Worm (Caenorhabditis elegans): ENCODE measurements around the gene srh-174.
A peak's percentile ranks its signal among the peaks of the same experiment; 100 is the strongest.

The srh-174 gene

DNA sequence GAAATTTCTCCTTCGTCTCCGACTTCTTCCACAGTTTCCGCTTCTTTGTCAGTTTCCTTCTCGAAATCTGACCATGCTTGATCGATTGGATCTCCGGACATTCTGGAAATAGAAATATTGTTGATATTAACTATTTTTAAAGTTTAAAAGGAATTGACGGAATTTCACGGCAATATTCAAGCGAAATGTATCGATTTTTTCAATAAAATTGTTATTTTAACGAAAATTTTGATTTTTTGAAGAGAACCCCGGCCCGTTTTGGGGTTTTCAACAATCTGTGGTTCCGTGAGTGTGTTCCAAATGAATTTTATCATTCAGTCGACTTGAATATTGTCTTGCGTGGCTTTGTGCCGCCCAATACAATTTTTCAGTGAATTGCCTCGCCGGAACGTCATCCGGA is 21.4 kb upstream of the srh-174 start, which contains the start of gene F40D4.13:
F40D4.13 (minus strand) TSS at position 101 of the 400 bp plus-strand sequence.
- no peak for TF ChIP-seq Y22D7AL.16 (tag; optimal IDR thresholded peaks at IDR 0.05)
- TF ChIP-seq hlh-8 (tag; optimal IDR thresholded peaks at IDR 0.05) = no peak
- no peak for TF ChIP-seq C08G9.2 (tag; optimal IDR thresholded peaks at IDR 0.05)
- TF ChIP-seq ceh-9 (tag; optimal IDR thresholded peaks at IDR 0.05) = no peak
- TF ChIP-seq ceh-24 (tag; optimal IDR thresholded peaks at IDR 0.05) = no peak
- no peak for TF ChIP-seq ceh-22 (tag; optimal IDR thresholded peaks at IDR 0.05)
- no peak for TF ChIP-seq ceh-2 (tag; optimal IDR thresholded peaks at IDR 0.05)
- TF ChIP-seq F13H6.1 (tag; optimal IDR thresholded peaks at IDR 0.05) = no peak
- TF ChIP-seq madf-2 (tag; optimal IDR thresholded peaks at IDR 0.05) = no peak
- no peak for TF ChIP-seq ztf-16 (tag; optimal IDR thresholded peaks at IDR 0.05)
- no peak for TF ChIP-seq ttx-3 (tag; optimal IDR thresholded peaks at IDR 0.05)
- no peak for TF ChIP-seq ceh-6 (GFP tag; optimal IDR thresholded peaks at IDR 0.05)
- no peak for TF ChIP-seq odd-2 (tag; optimal IDR thresholded peaks at IDR 0.05)
- no peak for TF ChIP-seq ref-2 (tag; optimal IDR thresholded peaks at IDR 0.05)

DNA sequence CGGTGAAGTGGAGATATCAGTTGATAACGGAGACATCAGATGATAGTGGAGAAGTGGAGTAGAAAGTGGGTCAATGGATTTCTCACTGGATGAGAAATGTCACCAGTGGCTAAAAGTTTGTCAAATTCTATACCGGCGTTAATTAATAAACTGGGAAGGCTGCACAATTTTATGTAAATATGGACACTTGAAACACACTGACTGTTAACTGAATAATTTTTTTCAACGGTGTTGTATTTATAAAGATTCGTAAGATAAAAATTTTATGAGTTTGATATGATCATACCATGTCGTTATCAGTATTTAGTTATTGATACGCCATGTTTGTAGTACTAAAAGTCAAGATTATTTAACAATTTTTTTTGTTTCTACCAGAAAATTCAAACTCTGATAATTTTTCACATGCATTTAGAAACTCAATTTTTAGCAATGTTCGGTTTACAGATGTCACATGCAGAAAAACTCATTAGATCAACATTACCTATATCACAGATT is 19.1 kb upstream of the srh-174 start, which contains the start of gene F40D4.12:
F40D4.12 (plus strand) TSS at position 445 of the 495 bp plus-strand sequence.
- TF ChIP-seq elt-2 (tag; optimal IDR thresholded peaks at IDR 0.05) (peak; percentile 58), hlh-6 (tag; optimal IDR thresholded peaks at IDR 0.05) (no peak)

DNA sequence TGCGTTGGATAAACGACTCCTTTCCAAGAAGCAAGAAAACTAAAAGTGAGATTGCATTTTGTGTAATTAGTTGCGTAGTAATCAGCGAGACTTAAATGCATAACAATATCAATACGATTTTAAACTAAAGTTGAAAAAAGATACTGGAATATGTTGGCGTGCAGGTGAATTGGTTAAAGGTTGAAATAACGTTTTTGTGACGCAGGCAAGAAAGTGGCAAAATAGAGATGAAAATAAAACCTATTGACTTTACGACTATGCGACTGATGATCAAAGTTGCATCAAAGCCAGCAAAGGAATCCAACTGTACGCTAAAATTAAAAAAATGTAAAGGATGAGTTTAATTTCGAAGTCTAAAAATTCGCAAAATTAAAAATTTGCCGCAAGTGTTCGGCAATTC is 13.1 kb upstream of the srh-174 start, which contains the start of gene srh-102:
srh-102 (minus strand) TSS at position 101 of the 400 bp plus-strand sequence.
- no peak for TF ChIP-seq ceh-31 (tag; optimal IDR thresholded peaks at IDR 0.05)
- no peak for TF ChIP-seq sox-2 (GFP tag; IDR thresholded peaks at IDR 0.05)
- TF ChIP-seq ets-4 (tag; optimal IDR thresholded peaks at IDR 0.05) = no peak

DNA sequence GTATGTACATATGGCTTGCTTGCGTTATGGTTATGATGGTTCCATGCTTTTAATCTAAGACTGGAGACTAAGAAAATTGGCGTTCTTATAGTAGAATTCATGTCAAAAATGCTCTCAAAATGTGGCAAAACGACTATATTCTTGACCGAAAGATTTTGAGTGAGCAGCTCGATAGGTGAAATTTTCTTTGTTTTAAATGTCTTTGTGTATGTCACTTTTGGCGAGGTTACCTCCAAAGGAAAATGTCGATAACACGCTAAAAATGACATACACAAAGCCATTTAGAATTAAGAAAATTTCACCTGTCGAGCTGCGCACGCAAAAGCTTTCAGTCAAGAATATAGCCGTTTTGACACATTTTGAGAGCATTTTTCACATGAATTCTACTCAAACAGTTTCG is 11.1 kb upstream of the srh-174 start, which contains the start of gene srz-66:
srz-66 (minus strand) TSS at position 101 of the 400 bp plus-strand sequence.
- no peak for TF ChIP-seq ceh-30 (tag; optimal IDR thresholded peaks at IDR 0.05)
- no peak for TF ChIP-seq F13H6.1 (tag; optimal IDR thresholded peaks at IDR 0.05)
- no peak for TF ChIP-seq pros-1 (tag; optimal IDR thresholded peaks at IDR 0.05)
- no peak for TF ChIP-seq rnt-1 (tag; optimal IDR thresholded peaks at IDR 0.05)
- no peak for TF ChIP-seq K02D7.2 (tag; optimal IDR thresholded peaks at IDR 0.05)
- TF ChIP-seq Y22D7AL.16 (tag; optimal IDR thresholded peaks at IDR 0.05) = no peak
- no peak for TF ChIP-seq unc-86 (tag; optimal IDR thresholded peaks at IDR 0.05)
- no peak for TF ChIP-seq ceh-34 (tag; optimal IDR thresholded peaks at IDR 0.05)
- TF ChIP-seq sox-4 (tag; optimal IDR thresholded peaks at IDR 0.05) = no peak
- TF ChIP-seq ceh-9 (tag; optimal IDR thresholded peaks at IDR 0.05) = no peak
- no peak for TF ChIP-seq zip-5 (tag; optimal IDR thresholded peaks at IDR 0.05)
- TF ChIP-seq ceh-6 (GFP tag; optimal IDR thresholded peaks at IDR 0.05) = no peak
- no peak for TF ChIP-seq ceh-2 (tag; optimal IDR thresholded peaks at IDR 0.05)
- TF ChIP-seq fkh-10 (GFP tag; optimal IDR thresholded peaks at IDR 0.05) = no peak
- TF ChIP-seq C38D4.7 (GFP tag; optimal IDR thresholded peaks at IDR 0.05) = no peak

DNA sequence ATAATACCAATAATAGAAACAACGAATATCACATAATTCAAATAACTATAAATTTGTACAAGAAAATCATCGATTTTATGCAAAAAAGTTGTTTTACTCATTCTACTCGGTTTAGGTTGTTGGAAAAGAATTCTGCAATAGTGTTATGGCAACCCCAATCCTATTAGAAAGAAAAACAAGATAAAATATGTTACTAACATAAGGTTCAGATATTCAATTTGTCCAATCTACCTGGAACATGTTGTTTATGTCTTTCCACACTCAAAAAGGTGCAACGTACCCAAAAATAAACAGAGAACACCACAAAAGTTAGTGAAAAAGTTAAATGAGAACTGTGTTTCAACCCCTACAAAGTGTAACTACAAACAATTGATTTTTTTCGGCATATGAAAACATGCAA is 7.7 kb upstream of the srh-174 start, which contains the start of gene srw-51:
srw-51 (minus strand) TSS at position 101 of the 400 bp plus-strand sequence.
- TF ChIP-seq fkh-10 (GFP tag; optimal IDR thresholded peaks at IDR 0.05) = no peak

DNA sequence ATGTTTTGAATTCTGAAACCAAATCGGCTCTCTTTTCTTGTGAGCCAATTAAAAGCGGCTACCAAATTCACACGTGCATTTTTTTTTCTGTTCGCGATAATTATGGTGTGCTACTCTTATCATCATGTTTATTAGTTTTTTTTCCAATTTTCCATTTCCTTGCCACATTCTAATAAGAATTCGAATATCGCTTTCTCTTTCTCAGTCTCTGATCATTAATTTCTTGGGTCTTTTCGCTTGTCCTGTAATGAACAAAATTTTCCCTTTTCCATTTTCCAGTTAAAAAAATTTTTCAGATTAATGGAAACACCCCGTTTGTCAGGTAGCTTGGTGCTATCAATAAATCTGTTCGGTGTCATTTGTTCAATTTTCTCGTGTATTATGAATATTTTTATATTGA is 7.0 kb upstream of the srh-174 start, which contains the start of gene srbc-26:
srbc-26 (plus strand) TSS at position 301 of the 400 bp plus-strand sequence.
- TF ChIP-seq K09A11.1 (tag; optimal IDR thresholded peaks at IDR 0.05; ENCODE audit: insufficient read depth) = no peak
- no peak for TF ChIP-seq ceh-34 (tag; optimal IDR thresholded peaks at IDR 0.05)
- TF ChIP-seq K02D7.2 (tag; optimal IDR thresholded peaks at IDR 0.05) = no peak
- TF ChIP-seq rnt-1 (tag; optimal IDR thresholded peaks at IDR 0.05) = no peak
- no peak for TF ChIP-seq che-1 (tag; optimal IDR thresholded peaks at IDR 0.05)
- no peak for TF ChIP-seq hlh-30 (tag; optimal IDR thresholded peaks at IDR 0.05; ENCODE audit: insufficient read depth)

All from whole organism, late embryonic.